Worm (Caenorhabditis elegans) whole organism, midembryonic: ENCODE data around the gene C25G4.17.

Experiments
- T22C8.4 ChIP-seq: fragments of 200-800 bp; sonication (Bioruptor generic); IDR thresholded peaks from 2 replicates; pipeline ENCODE4 v1.3.6; 2022; ENCODE audit warnings: missing genetic modification characterization, missing compliant biosample characterization
- cog-1 ChIP-seq: sonication (generic microtip); optimal IDR thresholded peaks from 2 replicates; lab custom pipeline; 2016; ENCODE audit warnings: missing genetic modification characterization, missing compliant biosample characterization
- flt-1 ChIP-seq: fragments of 200-800 bp; sonication (Bioruptor generic); IDR thresholded peaks from 2 replicates; pipeline ENCODE4 v1.3.6; 2022; ENCODE audit warnings: missing genetic modification characterization, missing compliant biosample characterization
- klf-2 ChIP-seq: fragments of 200-800 bp; sonication (Bioruptor generic); conservative IDR thresholded peaks from 2 replicates; pipeline ENCODE4 v1.3.6; 2022; ENCODE audit warnings: missing genetic modification reagents, missing genetic modification characterization, missing compliant biosample characterization
- med-1 ChIP-seq: sonication (generic microtip); optimal IDR thresholded peaks from 2 replicates; lab custom pipeline; 2017; ENCODE audit warnings: missing genetic modification characterization, mild to moderate bottlenecking, missing compliant biosample characterization, antibody characterized with exemption, missing genetic modification reagents; ENCODE audit not compliant: insufficient read depth
- ref-1 ChIP-seq: fragments of 200-800 bp; sonication (Bioruptor generic); conservative IDR thresholded peaks from 2 replicates; pipeline ENCODE4 v1.3.6; 2022; ENCODE audit warnings: missing genetic modification reagents, missing genetic modification characterization, missing compliant biosample characterization
- tab-1 ChIP-seq: fragments of 200-800 bp; sonication (Bioruptor generic); IDR thresholded peaks from 2 replicates; pipeline ENCODE4 v1.3.6; 2022; ENCODE audit warnings: missing genetic modification characterization, missing compliant biosample characterization
- ztf-23 ChIP-seq: fragments of 200-800 bp; sonication (Bioruptor generic); IDR thresholded peaks from 2 replicates; pipeline ENCODE4 v1.3.6; 2022; ENCODE audit warnings: missing genetic modification reagents, missing genetic modification characterization, missing compliant biosample characterization
- ztf-29 ChIP-seq: fragments of 200-800 bp; sonication (Bioruptor generic); IDR thresholded peaks from 2 replicates; pipeline ENCODE4 v1.3.6; 2022; ENCODE audit warnings: missing genetic modification reagents, missing genetic modification characterization, missing compliant biosample characterization

The C25G4.17 gene

DNA sequence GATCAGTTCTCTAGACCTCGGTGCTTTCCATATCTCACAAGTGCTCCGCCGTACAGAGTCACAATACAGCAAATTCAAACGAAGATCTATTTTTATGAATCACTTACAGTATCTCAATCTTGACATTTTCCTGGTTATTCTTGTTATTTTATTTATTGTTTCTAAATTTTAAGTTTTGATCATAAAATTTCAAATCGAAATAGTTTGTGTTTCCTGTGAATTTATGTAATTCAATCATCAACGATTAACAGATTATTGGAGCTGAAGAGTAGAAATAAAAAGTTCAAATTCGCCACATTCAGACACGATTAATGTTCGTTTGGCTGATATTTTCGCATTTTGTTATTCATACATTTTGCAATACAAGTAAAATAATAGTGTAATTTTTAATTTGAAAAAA, 9.5 kb upstream of the C25G4.17 start, which contains the start of gene clec-184:
clec-184 (plus strand) TSS at position 301 of the 400 bp plus-strand sequence.
- no peak for TF ChIP-seq ref-1 (GFP tag; lab: Robert Waterston, UW)
- no peak for TF ChIP-seq ztf-23 (GFP tag; lab: Robert Waterston, UW)
- TF ChIP-seq ztf-29: no peak
- TF ChIP-seq T22C8.4: no peak
- no peak for TF ChIP-seq tab-1 (GFP tag; lab: Robert Waterston, UW)
- TF ChIP-seq med-1 (GFP tag; lab: Kevin White, UChicago): no peak
- TF ChIP-seq cog-1 (tag; lab: Kevin White, UChicago): no peak
- TF ChIP-seq flt-1: no peak
- TF ChIP-seq klf-2 (GFP tag; lab: Robert Waterston, UW): no peak

DNA sequence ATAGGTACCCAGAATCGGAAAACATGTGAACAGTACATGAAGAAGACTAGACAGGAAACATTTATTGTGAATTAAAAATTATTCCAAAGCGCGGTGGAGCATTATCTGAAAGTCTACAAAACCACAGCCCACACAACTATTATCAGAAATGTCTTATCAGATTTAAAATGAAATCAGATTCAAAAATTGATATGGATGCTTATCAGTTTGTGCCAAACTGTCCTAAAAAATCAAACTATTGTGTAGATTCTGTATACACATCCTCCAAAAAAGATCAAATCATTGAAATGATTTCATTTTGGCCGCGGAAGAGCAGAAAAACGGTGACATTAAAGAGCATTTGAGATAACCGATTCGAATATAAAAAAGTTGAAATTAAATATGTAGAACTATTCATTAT, 6.4 kb upstream of the C25G4.17 start, which contains the start of gene irg-4:
irg-4 (plus strand) TSS at position 392 of the 400 bp plus-strand sequence.
- TF ChIP-seq cog-1 (tag; lab: Kevin White, UChicago) (no peak), ref-1 (GFP tag; lab: Robert Waterston, UW) (no peak), med-1 (GFP tag; lab: Kevin White, UChicago) (no peak), klf-2 (GFP tag; lab: Robert Waterston, UW) (no peak), ztf-29 (no peak)

- no peak for TF ChIP-seq cog-1 (tag; lab: Kevin White, UChicago)
- TF ChIP-seq ztf-29: no peak
- no peak for TF ChIP-seq flt-1
- no peak for TF ChIP-seq ref-1 (GFP tag; lab: Robert Waterston, UW)
These were observed 3.5 kb upstream of the C25G4.17 start, which contains the start of gene clec-185 for ce11 chrIV:12438359-12438758. TSS of gene clec-185 (plus strand) at chrIV:12438659.

ce11 chrIV:12443936-12444335, 2.1 kb downstream of the C25G4.17 start, which contains the start of gene C25G4.2:
TSS of gene C25G4.2 (minus strand) at chrIV:12444035.
- TF ChIP-seq ztf-23 (GFP tag; lab: Robert Waterston, UW) (no peak), med-1 (GFP tag; lab: Kevin White, UChicago) (no peak), flt-1 (no peak), cog-1 (tag; lab: Kevin White, UChicago) (no peak), klf-2 (GFP tag; lab: Robert Waterston, UW) (no peak), ztf-29 (no peak), tab-1 (GFP tag; lab: Robert Waterston, UW) (no peak), T22C8.4 (no peak), ref-1 (GFP tag; lab: Robert Waterston, UW) (no peak)

DNA sequence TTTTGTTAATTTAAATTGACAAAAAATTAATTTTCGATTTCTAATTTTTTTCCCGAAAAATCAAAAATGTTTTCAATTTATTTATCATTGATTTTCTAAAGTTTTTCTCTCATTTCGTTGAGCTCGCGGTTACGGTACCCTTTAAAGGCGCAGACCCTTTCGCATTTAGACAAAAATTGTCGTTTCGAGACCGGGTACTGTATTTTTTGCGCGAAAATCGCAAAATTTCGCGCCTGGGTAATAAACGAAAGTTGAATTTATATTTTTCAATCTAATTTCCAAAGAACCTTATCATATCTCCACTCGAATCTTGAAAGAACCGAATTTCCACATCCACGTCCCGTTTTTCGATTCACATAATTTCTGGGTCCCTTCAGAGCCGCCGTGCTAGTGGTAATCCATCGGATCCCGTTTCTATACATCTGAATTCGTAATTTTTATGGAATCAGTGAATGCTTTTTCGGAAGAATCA, 3.7 kb downstream of the C25G4.17 start, which contains the start of gene C25G4.3:
C25G4.3 (minus strand) TSS at position 422 of the 472 bp plus-strand sequence.
- TF ChIP-seq tab-1 (GFP tag; lab: Robert Waterston, UW) (no peak), ref-1 (GFP tag; lab: Robert Waterston, UW) (no peak), flt-1 (no peak), ztf-23 (GFP tag; lab: Robert Waterston, UW) (no peak), T22C8.4 (no peak), ztf-29 (no peak), klf-2 (GFP tag; lab: Robert Waterston, UW) (no peak), cog-1 (tag; lab: Kevin White, UChicago) (no peak), med-1 (GFP tag; lab: Kevin White, UChicago) (no peak)

DNA sequence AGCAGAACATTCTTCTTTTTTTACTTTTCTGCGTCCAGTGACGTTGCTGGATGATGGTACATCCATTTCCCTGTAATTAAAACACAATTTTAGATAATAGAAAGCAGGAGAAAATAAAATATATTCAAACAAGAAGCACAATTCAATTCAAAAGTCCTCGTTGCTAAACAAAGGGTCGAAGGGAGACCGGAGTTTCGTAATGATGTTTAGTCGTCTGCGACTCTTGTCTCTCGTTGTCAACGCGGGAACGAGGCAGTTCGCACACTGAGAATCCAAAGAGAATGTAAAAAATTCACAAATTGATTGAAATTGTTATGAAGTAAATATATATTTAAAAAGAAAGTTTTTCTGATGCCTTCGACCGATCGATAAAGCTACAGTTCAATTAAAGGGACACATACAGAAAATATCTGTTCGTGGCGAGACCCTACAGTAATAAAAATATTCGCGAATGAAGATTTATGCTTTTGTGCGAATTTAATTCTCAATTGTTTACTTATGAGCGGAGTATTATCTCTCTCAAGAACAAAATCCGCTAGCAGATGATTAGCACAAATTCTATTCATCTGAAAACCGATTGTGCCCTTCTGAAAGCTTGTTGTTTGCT, 9.5 kb downstream of the C25G4.17 start, which contains the start of gene dpy-26:
dpy-26 (minus strand) TSS at position 111 of the 607 bp plus-strand sequence.
- TF ChIP-seq cog-1 (tag; lab: Kevin White, UChicago): no peak
- no peak for TF ChIP-seq flt-1
- no peak for TF ChIP-seq T22C8.4
- TF ChIP-seq klf-2 (GFP tag; lab: Robert Waterston, UW): no peak
- TF ChIP-seq med-1 (GFP tag; lab: Kevin White, UChicago): no peak
- no peak for TF ChIP-seq ztf-23 (GFP tag; lab: Robert Waterston, UW)
- TF ChIP-seq ref-1 (GFP tag; lab: Robert Waterston, UW): no peak
- no peak for TF ChIP-seq tab-1 (GFP tag; lab: Robert Waterston, UW)
- TF ChIP-seq ztf-29: no peak

- TF ChIP-seq ztf-23 (GFP tag; lab: Robert Waterston, UW) (no peak), ref-1 (GFP tag; lab: Robert Waterston, UW) (no peak), T22C8.4 (no peak), ztf-29 (no peak), cog-1 (tag; lab: Kevin White, UChicago) (no peak), klf-2 (GFP tag; lab: Robert Waterston, UW) (no peak), tab-1 (GFP tag; lab: Robert Waterston, UW) (no peak), med-1 (GFP tag; lab: Kevin White, UChicago) (no peak), flt-1 (no peak)
These were observed 12.3 kb downstream of the C25G4.17 start, which contains the start of gene spe-44 for ce11 chrIV:12454115-12454514. TSS of gene spe-44 (minus strand) at chrIV:12454215.

- TF ChIP-seq flt-1 (no peak), cog-1 (tag; lab: Kevin White, UChicago) (no peak), T22C8.4 (no peak), med-1 (GFP tag; lab: Kevin White, UChicago) (no peak), tab-1 (GFP tag; lab: Robert Waterston, UW) (no peak), ztf-29 (no peak), klf-2 (GFP tag; lab: Robert Waterston, UW) (no peak), ref-1 (GFP tag; lab: Robert Waterston, UW) (no peak), ztf-23 (GFP tag; lab: Robert Waterston, UW) (no peak)
These were observed 12.9 kb downstream of the C25G4.17 start, which contains the start of gene smz-1 for ce11 chrIV:12454750-12455149. TSS of gene smz-1 (plus strand) at chrIV:12455050.

DNA sequence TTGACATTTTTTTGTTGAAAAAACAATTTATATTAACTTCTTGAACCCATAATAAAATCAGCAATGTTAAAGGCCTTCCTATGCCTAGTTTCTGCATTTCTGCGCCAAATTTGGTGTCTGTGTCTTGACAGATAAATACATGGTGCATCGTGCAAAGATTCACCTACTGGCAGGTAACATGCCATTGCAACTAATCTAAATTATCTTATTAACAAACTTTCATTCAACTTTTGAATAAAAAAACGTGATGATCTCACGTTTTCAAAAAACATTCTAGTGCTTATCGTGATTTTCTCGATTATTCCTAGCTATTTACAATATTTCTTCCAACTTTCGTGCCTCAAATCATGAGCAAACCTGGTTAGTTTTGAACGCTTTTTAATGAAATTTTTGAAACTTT, 14.8 kb downstream of the C25G4.17 start, which contains the start of gene C25G4.7:
C25G4.7 (plus strand) TSS at position 301 of the 400 bp plus-strand sequence.
- TF ChIP-seq ztf-23 (GFP tag; lab: Robert Waterston, UW) (no peak), T22C8.4 (no peak), tab-1 (GFP tag; lab: Robert Waterston, UW) (no peak), ref-1 (GFP tag; lab: Robert Waterston, UW) (no peak), cog-1 (tag; lab: Kevin White, UChicago) (no peak), flt-1 (no peak), ztf-29 (no peak), med-1 (GFP tag; lab: Kevin White, UChicago) (no peak), klf-2 (GFP tag; lab: Robert Waterston, UW) (no peak)
